Fruit fly (Drosophila melanogaster) whole organism, embryonic: ENCODE results near the gene CG6296.

Source experiments
- Atf6 ChIP-seq: fragments of 200-800 bp; sonication (Bioruptor generic); IDR thresholded peaks from 2 replicates; pipeline ENCODE4 v1.3.6; 2022; ENCODE audit warnings: missing biosample characterization, missing genetic modification characterization
- Awh ChIP-seq: fragments of 200-800 bp; sonication (Bioruptor generic); IDR thresholded peaks from 2 replicates; pipeline ENCODE4, ENCODE4 v1.3.6; 2022; ENCODE audit warnings: missing biosample characterization, missing genetic modification characterization
- B-H1 ChIP-seq: fragments of 200-800 bp; sonication (Bioruptor generic); IDR thresholded peaks from 3 replicates; pipeline ENCODE4 v1.3.6; 2022; ENCODE audit warnings: missing biosample characterization, missing genetic modification characterization
- BtbVII ChIP-seq: fragments of 200-800 bp; sonication (Bioruptor generic); optimal IDR thresholded peaks from 3 replicates; lab custom pipeline; 2017; ENCODE audit warnings: missing biosample characterization, mild to moderate bottlenecking, missing genetic modification characterization
- CG10267 ChIP-seq: fragments of 200-800 bp; sonication (Bioruptor generic); optimal IDR thresholded peaks from 2 replicates; lab custom pipeline; 2018; ENCODE audit warnings: missing biosample characterization, mild to moderate bottlenecking, missing genetic modification characterization, moderate library complexity
- CG11456 ChIP-seq: fragments of 200-800 bp; sonication (Bioruptor generic); IDR thresholded peaks from 3 replicates; pipeline ENCODE4 v1.3.6; 2022; ENCODE audit warnings: missing biosample characterization, missing genetic modification characterization
- CG11504 ChIP-seq: fragments of 200-800 bp; sonication (Bioruptor generic); optimal IDR thresholded peaks from 3 replicates; lab custom pipeline; 2019; ENCODE audit warnings: missing biosample characterization, mild to moderate bottlenecking, missing genetic modification characterization, moderate library complexity
- CG12236 ChIP-seq: fragments of 200-800 bp; sonication (Bioruptor generic); optimal IDR thresholded peaks from 2 replicates; lab custom pipeline; 2016; ENCODE audit warnings: missing biosample characterization, missing genetic modification characterization
- CG12391 ChIP-seq: fragments of 200-800 bp; sonication (Bioruptor generic); optimal IDR thresholded peaks from 3 replicates; lab custom pipeline; 2018; ENCODE audit warnings: missing biosample characterization, mild to moderate bottlenecking, missing genetic modification characterization, moderate library complexity
- CG12769 ChIP-seq: fragments of 200-800 bp; sonication (Bioruptor generic); optimal IDR thresholded peaks from 2 replicates; lab custom pipeline; 2019; ENCODE audit warnings: missing biosample characterization, mild to moderate bottlenecking, missing genetic modification characterization, moderate library complexity
- CG13894 ChIP-seq: fragments of 200-800 bp; sonication (Bioruptor generic); optimal IDR thresholded peaks from 3 replicates; lab custom pipeline; 2018; ENCODE audit warnings: missing biosample characterization, mild to moderate bottlenecking, missing genetic modification characterization, moderate library complexity
- CG14050 ChIP-seq: fragments of 200-800 bp; sonication (Bioruptor generic); IDR thresholded peaks from 3 replicates; pipeline ENCODE4 v1.3.6; 2022; ENCODE audit warnings: missing biosample characterization, missing genetic modification characterization
- CG15011 ChIP-seq: fragments of 200-800 bp; sonication (Bioruptor generic); optimal IDR thresholded peaks from 3 replicates; lab custom pipeline; 2018; ENCODE audit warnings: missing biosample characterization, mild to moderate bottlenecking, missing genetic modification characterization
- CG15073 ChIP-seq: fragments of 200-800 bp; sonication (Bioruptor generic); optimal IDR thresholded peaks from 2 replicates; lab custom pipeline; 2016; ENCODE audit warnings: missing biosample characterization, missing genetic modification characterization
- CG16815 ChIP-seq: fragments of 200-800 bp; sonication (Bioruptor generic); optimal IDR thresholded peaks from 3 replicates; lab custom pipeline; 2017; ENCODE audit warnings: missing biosample characterization, mild to moderate bottlenecking, missing genetic modification characterization
- CG2889 ChIP-seq: fragments of 200-800 bp; sonication (Bioruptor generic); IDR thresholded peaks from 3 replicates; pipeline ENCODE4 v1.3.6; 2022; ENCODE audit warnings: missing biosample characterization, missing genetic modification characterization
- CG32532 ChIP-seq: fragments of 200-800 bp; sonication (Bioruptor generic); IDR thresholded peaks from 2 replicates; pipeline ENCODE4 v1.3.6; 2022; ENCODE audit warnings: missing biosample characterization, missing genetic modification characterization
- CG3281 ChIP-seq: fragments of 200-800 bp; sonication (Bioruptor generic); optimal IDR thresholded peaks from 3 replicates; lab custom pipeline; 2017; ENCODE audit warnings: missing biosample characterization, mild to moderate bottlenecking, missing genetic modification characterization
- CG3847 ChIP-seq: fragments of 200-800 bp; sonication (Bioruptor generic); IDR thresholded peaks from 2 replicates; pipeline ENCODE4 v1.3.6; 2022; ENCODE audit warnings: missing biosample characterization, missing genetic modification characterization
- CG43689 ChIP-seq: fragments of 200-800 bp; sonication (Bioruptor generic); IDR thresholded peaks from 2 replicates; pipeline ENCODE4 v1.3.6; 2022; ENCODE audit warnings: missing biosample characterization, missing genetic modification characterization
- CG6813 ChIP-seq: fragments of 200-800 bp; sonication (Bioruptor generic); optimal IDR thresholded peaks from 2 replicates; lab custom pipeline; 2017; ENCODE audit warnings: missing biosample characterization, missing genetic modification characterization, mild to moderate bottlenecking, moderate library complexity, missing genetic modification reagents
- CG7357 ChIP-seq: fragments of 200-800 bp; sonication (Bioruptor generic); IDR thresholded peaks from 3 replicates; pipeline ENCODE4 v1.3.6; 2022; ENCODE audit warnings: missing biosample characterization, missing genetic modification characterization
- CG7839 ChIP-seq: fragments of 200-800 bp; sonication (Bioruptor generic); optimal IDR thresholded peaks from 3 replicates; lab custom pipeline; 2018; ENCODE audit warnings: missing biosample characterization, mild to moderate bottlenecking, missing genetic modification characterization, moderate library complexity
- CG9437 ChIP-seq: fragments of 200-800 bp; sonication (Bioruptor generic); optimal IDR thresholded peaks from 2 replicates; lab custom pipeline; 2018; ENCODE audit warnings: missing biosample characterization, mild to moderate bottlenecking, missing genetic modification characterization
- Dek ChIP-seq: fragments of 200-800 bp; sonication (Bioruptor generic); optimal IDR thresholded peaks from 3 replicates; lab custom pipeline; 2019; ENCODE audit warnings: missing biosample characterization, mild to moderate bottlenecking, missing genetic modification characterization, moderate library complexity
- Ets97D ChIP-seq: fragments of 200-800 bp; sonication (Bioruptor generic); optimal IDR thresholded peaks from 3 replicates; lab custom pipeline; 2016; ENCODE audit warnings: missing biosample characterization, missing genetic modification characterization
- Gug ChIP-seq: fragments of 200-800 bp; sonication (Bioruptor generic); IDR thresholded peaks from 4 replicates; pipeline ENCODE4 v1.3.6; 2022; ENCODE audit warnings: missing biosample characterization, missing genetic modification characterization
- HHEX ChIP-seq: fragments of 200-800 bp; sonication (Bioruptor generic); optimal IDR thresholded peaks from 3 replicates; lab custom pipeline; 2017; ENCODE audit warnings: missing biosample characterization, mild to moderate bottlenecking, missing genetic modification characterization, missing genetic modification reagents
- Jarid2 ChIP-seq: fragments of 200-800 bp; sonication (Bioruptor generic); optimal IDR thresholded peaks from 3 replicates; lab custom pipeline; 2017; ENCODE audit warnings: mild to moderate bottlenecking, missing biosample characterization, missing genetic modification reagents, missing genetic modification characterization
- Med ChIP-seq: fragments of 200-800 bp; sonication (Bioruptor generic); peaks from one replicate; lab custom pipeline; 2016; ENCODE audit warnings: missing biosample characterization, missing genetic modification characterization, mild to moderate bottlenecking, inconsistent platforms, moderate library complexity
- Meics ChIP-seq: fragments of 200-800 bp; sonication (Bioruptor generic); optimal IDR thresholded peaks from 2 replicates; lab custom pipeline; 2017; ENCODE audit warnings: missing biosample characterization, mild to moderate bottlenecking, missing genetic modification characterization
- Nf-YA ChIP-seq: fragments of 200-800 bp; sonication (Bioruptor generic); IDR thresholded peaks from 2 replicates; pipeline ENCODE4 v1.3.6; 2022; ENCODE audit warnings: missing biosample characterization, missing genetic modification characterization
- PHDP ChIP-seq: fragments of 200-800 bp; sonication (Bioruptor generic); optimal IDR thresholded peaks from 3 replicates; lab custom pipeline; 2018; ENCODE audit warnings: missing biosample characterization, mild to moderate bottlenecking, missing genetic modification characterization, moderate library complexity
- Rfx ChIP-seq: fragments of 200-800 bp; sonication (Bioruptor generic); IDR thresholded peaks from 2 replicates; pipeline ENCODE4 v1.3.6; 2022; ENCODE audit warnings: missing biosample characterization, missing genetic modification characterization
- Sox102F ChIP-seq: fragments of 200-800 bp; sonication (Bioruptor generic); optimal IDR thresholded peaks from 2 replicates; lab custom pipeline; 2018; ENCODE audit warnings: missing biosample characterization, mild to moderate bottlenecking, missing genetic modification characterization, moderate library complexity
- Xrp1 ChIP-seq: fragments of 200-800 bp; sonication (Bioruptor generic); IDR thresholded peaks from 2 replicates; pipeline ENCODE4 v1.3.6; 2022; ENCODE audit warnings: missing biosample characterization, missing genetic modification characterization
- ara ChIP-seq: fragments of 200-800 bp; sonication (Bioruptor generic); IDR thresholded peaks from 2 replicates; pipeline ENCODE4 v1.3.6; 2022; ENCODE audit warnings: missing biosample characterization, missing genetic modification characterization
- btn ChIP-seq: fragments of 200-800 bp; sonication (Bioruptor generic); optimal IDR thresholded peaks from 2 replicates; lab custom pipeline; 2016; ENCODE audit warnings: missing biosample characterization, missing genetic modification characterization
- caup ChIP-seq: fragments of 200-800 bp; sonication (Bioruptor generic); optimal IDR thresholded peaks from 3 replicates; lab custom pipeline; 2017; ENCODE audit warnings: missing biosample characterization, mild to moderate bottlenecking, missing genetic modification characterization, moderate library complexity; ENCODE audit not compliant: severe bottlenecking
- ci ChIP-seq: fragments of 200-800 bp; sonication (Bioruptor generic); IDR thresholded peaks from 3 replicates; pipeline ENCODE4 v1.3.6; 2022; ENCODE audit warnings: missing biosample characterization, missing genetic modification characterization
- dpn ChIP-seq, 2 experiments: fragments of 200-800 bp; sonication (Bioruptor generic); optimal IDR thresholded peaks; 3 replicates each; lab custom pipeline; 2016; ENCODE audit warnings: missing biosample characterization in 2 of 2, missing genetic modification characterization in 2 of 2
- en ChIP-seq: fragments of 200-800 bp; sonication (Bioruptor generic); optimal IDR thresholded peaks from 2 replicates; lab custom pipeline; 2016; ENCODE audit warnings: missing biosample characterization, missing genetic modification characterization
- fd96Cb ChIP-seq: fragments of 200-800 bp; sonication (Bioruptor generic); optimal IDR thresholded peaks from 2 replicates; lab custom pipeline; 2018; ENCODE audit warnings: missing biosample characterization, mild to moderate bottlenecking, missing genetic modification characterization, moderate library complexity
- kni ChIP-seq: fragments of 200-800 bp; sonication (Bioruptor generic); optimal IDR thresholded peaks from 3 replicates; lab custom pipeline; 2017; ENCODE audit warnings: mild to moderate bottlenecking, missing biosample characterization, missing genetic modification reagents, missing genetic modification characterization
- lab ChIP-seq: fragments of 200-800 bp; sonication (Bioruptor generic); optimal IDR thresholded peaks from 3 replicates; lab custom pipeline; 2017; ENCODE audit warnings: missing biosample characterization, missing genetic modification characterization, mild to moderate bottlenecking, moderate library complexity, missing genetic modification reagents
- peb ChIP-seq: fragments of 200-800 bp; sonication (Bioruptor generic); IDR thresholded peaks from 2 replicates; pipeline ENCODE4 v1.3.6; 2022; ENCODE audit warnings: missing biosample characterization, missing genetic modification characterization
- row ChIP-seq: fragments of 200-800 bp; sonication (Bioruptor generic); IDR thresholded peaks from 3 replicates; pipeline ENCODE4 v1.3.6; 2022; ENCODE audit warnings: missing biosample characterization, missing genetic modification characterization
- slbo ChIP-seq: fragments of 200-800 bp; sonication (Bioruptor generic); IDR thresholded peaks from 2 replicates; pipeline ENCODE4 v1.3.6; 2022; ENCODE audit warnings: missing biosample characterization, missing genetic modification characterization
- so ChIP-seq: fragments of 200-800 bp; sonication (Bioruptor generic); IDR thresholded peaks from 3 replicates; pipeline ENCODE4 v1.3.6; 2022; ENCODE audit warnings: missing biosample characterization, missing genetic modification characterization
- zfh1 ChIP-seq: fragments of 200-800 bp; sonication (Bioruptor generic); IDR thresholded peaks from 3 replicates; pipeline ENCODE4 v1.3.6; 2022; ENCODE audit warnings: missing biosample characterization, missing genetic modification characterization

Gene CG6296

DNA sequence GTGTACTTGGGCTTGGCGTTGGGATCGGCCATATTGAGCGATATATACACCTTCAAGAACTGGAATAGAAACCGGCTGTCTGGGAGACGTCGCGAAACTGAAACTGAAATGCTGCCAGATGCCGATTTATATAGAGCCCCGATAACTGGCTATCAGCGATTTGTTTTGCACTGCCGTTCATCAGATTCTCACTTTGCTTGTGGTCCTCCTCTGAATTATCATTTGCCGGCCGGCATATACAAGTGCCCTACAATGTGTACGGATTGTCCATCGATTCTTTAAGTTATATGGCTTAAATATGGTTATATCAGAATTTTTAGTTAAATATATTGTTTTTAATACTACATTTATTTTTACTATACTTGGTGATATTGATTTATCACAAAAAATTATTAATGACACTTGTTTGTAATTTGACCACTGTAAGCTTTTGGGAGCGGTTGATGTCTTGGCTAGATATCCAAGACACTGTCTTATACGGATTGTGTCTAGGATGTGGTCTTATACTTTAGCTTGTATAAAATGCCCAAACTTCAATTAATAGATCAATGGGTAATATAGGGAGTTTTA lies 16.8 kb downstream of the CG6296 start, which contains the start of gene CG31075 (continued):
- TF ChIP-seq CG14050 (peak; percentile 55; the same call in 2 of the 3 replicates), CG15073 (GFP tag; lab: Kevin White, UChicago) (no peak), caup (GFP tag; lab: Kevin White, UChicago) (peak; percentile 30), CG12769 (tag; lab: Kevin White, UChicago) (peak; percentile 23), Rfx (GFP tag; lab: Robert Waterston, UW) (peak; percentile 83), Jarid2 (peak; percentile 25), B-H1 (peak; percentile 28; the same call in 1 of the 3 replicates), Atf6 (GFP tag; lab: Robert Waterston, UW) (peak; percentile 77), en (no peak), row (GFP tag; lab: Robert Waterston, UW) (peak; percentile 79), Meics (peak; percentile 61), Gug (GFP tag; lab: Robert Waterston, UW) (peak; percentile 28; the same call in 2 of the 4 replicates), CG11456 (0 out of 3 replicates have a peak, but pooled peaks have one; percentile 23), ara (GFP tag; lab: Robert Waterston, UW) (no peak), CG12391 (tag; lab: Kevin White, UChicago) (peak; percentile 41), peb (GFP tag; lab: Robert Waterston, UW) (no peak), Xrp1 (peak; percentile 55), dpn (GFP tag; optimal IDR thresholded peaks at IDR 0.05; lab: Kevin White, UChicago) (peak in 1 of 2 experiments; percentile 30), CG16815 (peak; percentile 4), CG7839 (tag; lab: Kevin White, UChicago) (peak; percentile 69), Sox102F (GFP tag; lab: Kevin White, UChicago) (peak; percentile 14), Awh (GFP tag; lab: Robert Waterston, UW) (peak; percentile 50; the same call in 1 of the 2 replicates), CG43689 (GFP tag; lab: Robert Waterston, UW) (peak; percentile 30; the same call in 1 of the 2 replicates), so (GFP tag; lab: Robert Waterston, UW) (no peak), btn (GFP tag; lab: Kevin White, UChicago) (no peak), CG12236 (GFP tag; lab: Kevin White, UChicago) (no peak), CG13894 (tag; lab: Kevin White, UChicago) (peak; percentile 49), CG3847 (GFP tag; lab: Robert Waterston, UW) (peak; percentile 59), ci (GFP tag; lab: Robert Waterston, UW) (peak; percentile 61; the same call in 2 of the 3 replicates), Dek (tag; lab: Kevin White, UChicago) (peak; percentile 72), CG10267 (tag; lab: Kevin White, UChicago) (peak; percentile 16), slbo (peak; percentile 83), Med (GFP tag; lab: Kevin White, UChicago) (peak; percentile 84), CG2889 (GFP tag; lab: Robert Waterston, UW) (0 out of 3 replicates have a peak, but pooled peaks have one; percentile 4), CG3281 (GFP tag; lab: Kevin White, UChicago) (peak; percentile 69), CG9437 (GFP tag; lab: Kevin White, UChicago) (no peak), CG15011 (GFP tag; lab: Kevin White, UChicago) (peak; percentile 39), CG11504 (peak; percentile 70), lab (GFP tag; lab: Kevin White, UChicago) (peak; percentile 80), Ets97D (GFP tag; lab: Kevin White, UChicago) (peak; percentile 26), kni (GFP tag; lab: Kevin White, UChicago) (no peak), CG32532 (peak; percentile 83), fd96Cb (tag; lab: Kevin White, UChicago) (no peak), zfh1 (peak; percentile 11; the same call in 1 of the 3 replicates), HHEX (GFP tag; lab: Kevin White, UChicago) (peak; percentile 53), BtbVII (peak; percentile 36), PHDP (tag; lab: Kevin White, UChicago) (peak; percentile 40), CG7357 (no peak), CG6813 (GFP tag; lab: Kevin White, UChicago) (peak; percentile 52), Nf-YA (GFP tag; lab: Robert Waterston, UW) (peak; percentile 52)
